Worm (Caenorhabditis elegans) whole organism, L3 larva: ENCODE measurements around the gene Y54G2A.41.

Experiments used
- aly-2 ChIP-seq: fragments of 150-350 bp; optimal IDR thresholded peaks from 2 replicates; lab custom pipeline; 2014; ENCODE audit warnings: missing biosample characterization, missing genetic modification characterization
- elt-1 ChIP-seq: fragments of 150-350 bp; optimal IDR thresholded peaks from 2 replicates; lab custom pipeline; 2014; ENCODE audit warnings: missing biosample characterization, missing genetic modification characterization
- fkh-10 ChIP-seq: sonication (generic microtip); optimal IDR thresholded peaks from 2 replicates; lab custom pipeline; 2017; ENCODE audit warnings: missing biosample characterization, missing genetic modification reagents, missing genetic modification characterization
- pha-4 ChIP-seq: fragments of 150-350 bp; optimal IDR thresholded peaks from 2 replicates; lab custom pipeline; 2014; ENCODE audit warnings: missing biosample characterization, missing genetic modification reagents, missing genetic modification characterization

DNA sequence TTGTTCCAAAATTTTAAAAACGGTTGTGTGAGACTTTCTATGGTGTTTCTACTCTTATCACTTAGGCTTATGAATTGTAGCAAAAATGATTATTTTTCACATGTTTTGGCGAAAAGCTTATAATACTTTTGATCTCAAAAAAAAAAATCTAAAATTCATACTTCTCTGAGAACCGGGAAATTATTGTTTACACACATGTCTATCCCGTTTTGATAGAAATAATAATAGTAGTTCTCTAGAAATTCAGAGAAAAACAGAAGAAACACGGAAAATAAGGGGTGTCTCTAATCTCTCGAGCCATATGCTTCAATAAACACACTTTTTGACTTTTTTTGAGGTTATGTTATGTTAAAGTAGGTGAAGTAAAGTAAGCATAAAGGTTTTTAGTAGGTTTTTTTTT lies 1.1 kb upstream of the Y54G2A.41 start:
- no peak for TF ChIP-seq fkh-10 (GFP tag; lab: Kevin White, UChicago)
- no peak for TF ChIP-seq pha-4 (tag; lab: Kevin White, UChicago)
- TF ChIP-seq elt-1 (tag; lab: Kevin White, UChicago), result no peak
- no peak for TF ChIP-seq aly-2 (tag; lab: Kevin White, UChicago)
